Worm (Caenorhabditis elegans): ENCODE measurements around the gene zyg-1.

ce11 chrII:5654215-5654614 is 4.7 kb downstream of the zyg-1 start, which contains the start of gene F59E12.1:
- TF ChIP-seq nfya-1 (tag; optimal IDR thresholded peaks at IDR 0.05; ENCODE audit: borderline replicate concordance, insufficient read depth) (no peak), chd-7 (tag; optimal IDR thresholded peaks at IDR 0.05) (no peak), hsf-1 (GFP tag; IDR thresholded peaks at IDR 0.05) (no peak), snpc-4 (GFP tag; optimal IDR thresholded peaks at IDR 0.05) (no peak), snpc-4 (tag; optimal IDR thresholded peaks at IDR 0.05) (no peak), egrh-3 (GFP tag; IDR thresholded peaks at IDR 0.05) (no peak), ZK185.1 (tag; optimal IDR thresholded peaks at IDR 0.05; ENCODE audit: poor library complexity, severe bottlenecking) (no peak), ceh-27 (GFP tag; optimal IDR thresholded peaks at IDR 0.05) (no peak), him-1 (tag; optimal IDR thresholded peaks at IDR 0.05) (no peak), C17E4.6 (GFP tag; IDR thresholded peaks at IDR 0.05) (no peak), K12H6.12 (tag; optimal IDR thresholded peaks at IDR 0.05) (no peak), ama-1 (optimal IDR thresholded peaks at IDR 0.05) (no peak), ama-1 (GFP tag; optimal IDR thresholded peaks at IDR 0.05) (no peak), ztf-28 (GFP tag; IDR thresholded peaks at IDR 0.05) (no peak), hrde-1 (tag; optimal IDR thresholded peaks at IDR 0.05; ENCODE audit: borderline replicate concordance) (no peak), lin-54 (GFP tag; optimal IDR thresholded peaks at IDR 0.05) (no peak)

Data from whole organism, young adult.